Worm (Caenorhabditis elegans): Measurements from ENCODE around the gene R02F11.3.
"Not testable (repeated sequence)": the region's sequence is repeated elsewhere in the genome, so short reads cannot be mapped to it uniquely, and the experiment has no call there.

R02F11.3 gene

ce11 chrV:4766501-4766900, 39.2 kb downstream of the R02F11.3 start, which contains the start of gene C18G1.8:
Gene C18G1.8, minus strand, starts transcription at chrV:4766601.
- no peak for TF ChIP-seq egl-43 (GFP tag; IDR thresholded peaks at IDR 0.05)
- no peak for TF ChIP-seq zfp-3 (GFP tag; conservative IDR thresholded peaks at IDR 0.05)
- no peak for TF ChIP-seq aly-2 (tag; optimal IDR thresholded peaks at IDR 0.05)
- no peak for TF ChIP-seq ceh-62 (tag; optimal IDR thresholded peaks at IDR 0.05)
- no peak for TF ChIP-seq ceh-20 (GFP tag; IDR thresholded peaks at IDR 0.05)
- TF ChIP-seq rbr-2 (tag; optimal IDR thresholded peaks at IDR 0.05) = no peak
- no peak for TF ChIP-seq Y75B8A.6 (GFP tag; IDR thresholded peaks at IDR 0.05)
- TF ChIP-seq lin-38 (GFP tag; IDR thresholded peaks at IDR 0.05) = no peak
- TF ChIP-seq ceh-82 (tag; optimal IDR thresholded peaks at IDR 0.05) = no peak
- no peak for TF ChIP-seq F44E2.7 (GFP tag; IDR thresholded peaks at IDR 0.05)
- no peak for TF ChIP-seq egl-27 (tag; optimal IDR thresholded peaks at IDR 0.05)
- TF ChIP-seq hlh-11 (tag; optimal IDR thresholded peaks at IDR 0.05) = no peak
- no peak for TF ChIP-seq D1046.2 (GFP tag; IDR thresholded peaks at IDR 0.05)
- no peak for TF ChIP-seq arid-1 (GFP tag; conservative IDR thresholded peaks at IDR 0.05)
- TF ChIP-seq Y5F2A.4 (GFP tag; optimal IDR thresholded peaks at IDR 0.05) = no peak

- not testable (repeated sequence) for TF ChIP-seq F49E8.2 (tag; optimal IDR thresholded peaks at IDR 0.05; ENCODE audit: borderline replicate concordance); nhr-42 (GFP tag; IDR thresholded peaks at IDR 0.05); ceh-32 (tag; optimal IDR thresholded peaks at IDR 0.05; ENCODE audit: poor library complexity)
Measured at ce11 chrV:4760674-4761073, 45.1 kb downstream of the R02F11.3 start, which contains the start of gene bgnt-1.4. Gene bgnt-1.4, plus strand, starts transcription at chrV:4760974.

- TF ChIP-seq snpc-1.2 (GFP tag; IDR thresholded peaks at IDR 0.05) = no peak; the same call in 1 of the 2 replicates
- no peak for TF ChIP-seq snpc-4 (tag; optimal IDR thresholded peaks at IDR 0.05)
- TF ChIP-seq lin-38 (GFP tag; IDR thresholded peaks at IDR 0.05) = peak; percentile 49; the same call in 1 of the 2 replicates
- TF ChIP-seq F44E2.7 (GFP tag; IDR thresholded peaks at IDR 0.05) = no peak
- TF ChIP-seq daf-8 (GFP tag; IDR thresholded peaks at IDR 0.05) = no peak
- TF ChIP-seq ces-1 (GFP tag; optimal IDR thresholded peaks at IDR 0.05) = no peak
Measured at ce11 chrV:4758540-4758939, 47.2 kb downstream of the R02F11.3 start.

ce11 chrV:4758019-4758418, 47.7 kb downstream of the R02F11.3 start:
- TF ChIP-seq set-16 (GFP tag; IDR thresholded peaks at IDR 0.05) (peak; percentile 86), dmd-8 (GFP tag; IDR thresholded peaks at IDR 0.05) (peak; percentile 51; the same call in 1 of the 2 replicates), nhr-111 (GFP tag; optimal IDR thresholded peaks at IDR 0.05) (no peak)

- no peak for TF ChIP-seq ceh-82 (tag; optimal IDR thresholded peaks at IDR 0.05)
- TF ChIP-seq unc-130 (GFP tag; optimal IDR thresholded peaks at IDR 0.05) = peak; percentile 6
- TF ChIP-seq F49E8.2 (tag; optimal IDR thresholded peaks at IDR 0.05; ENCODE audit: borderline replicate concordance) = peak; percentile 67
- TF ChIP-seq dmd-8 (GFP tag; IDR thresholded peaks at IDR 0.05) = 0 out of 2 replicates have a peak, but pooled peaks have one; percentile 48
- no peak for TF ChIP-seq ama-1 (optimal IDR thresholded peaks at IDR 0.05)
- no peak for TF ChIP-seq tra-1 (GFP tag; IDR thresholded peaks at IDR 0.05)
- no peak for TF ChIP-seq zfp-2 (tag; optimal IDR thresholded peaks at IDR 0.05)
- no peak for TF ChIP-seq nhr-237 (tag; optimal IDR thresholded peaks at IDR 0.05)
Measured at ce11 chrV:4755308-4756029, 50.3 kb downstream of the R02F11.3 start, which contains the start of gene pgl-3. Gene pgl-3, plus strand, starts transcription at chrV:4755979.

- no peak for TF ChIP-seq F10B5.3 (tag; optimal IDR thresholded peaks at IDR 0.05)
- peak; percentile 91 for TF ChIP-seq set-16 (GFP tag; IDR thresholded peaks at IDR 0.05)
- TF ChIP-seq lin-38 (GFP tag; IDR thresholded peaks at IDR 0.05) = 0 out of 2 replicates have a peak, but pooled peaks have one; percentile 10
- no peak for TF ChIP-seq nhr-76 (tag; optimal IDR thresholded peaks at IDR 0.05)
- TF ChIP-seq rbr-2 (tag; optimal IDR thresholded peaks at IDR 0.05) = no peak
- TF ChIP-seq pha-4 (GFP tag; IDR thresholded peaks at IDR 0.05) = peak; percentile 16; the same call in 1 of the 2 replicates
- no peak for TF ChIP-seq pha-4 (tag; optimal IDR thresholded peaks at IDR 0.05)
- TF ChIP-seq egl-43 (GFP tag; IDR thresholded peaks at IDR 0.05) = peak; percentile 8; the same call in 1 of the 2 replicates
Measured at ce11 chrV:4754684-4755211, 51.0 kb downstream of the R02F11.3 start.
